Fruit fly (Drosophila melanogaster): ENCODE data around the gene mew.

dm6 chrX:13253062-13253724 lies 5.1 kb downstream of the mew start:
- TF ChIP-seq insv (optimal IDR thresholded peaks at IDR 0.05) (no peak), Sin3A (optimal IDR thresholded peaks at IDR 0.05) (no peak)
